Fruit fly (Drosophila melanogaster) whole organism, embryonic: Measurements from ENCODE around the gene CG12321.

ENCODE experiments used
- Adf1 ChIP-seq: fragments of 200-800 bp; sonication (Bioruptor generic); IDR thresholded peaks from 2 replicates; pipeline ENCODE4 v1.3.6; 2022; ENCODE audit warnings: missing biosample characterization, missing genetic modification characterization
- Asciz ChIP-seq: fragments of 200-800 bp; sonication (Bioruptor generic); optimal IDR thresholded peaks from 2 replicates; lab custom pipeline; 2017; ENCODE audit warnings: missing biosample characterization, mild to moderate bottlenecking, missing genetic modification characterization, missing genetic modification reagents
- BEAF-32 ChIP-seq: fragments of 200-800 bp; sonication (Bioruptor generic); optimal IDR thresholded peaks from 3 replicates; lab custom pipeline; 2017; ENCODE audit warnings: missing biosample characterization, missing genetic modification characterization, mild to moderate bottlenecking, moderate library complexity, missing genetic modification reagents
- CG10543 ChIP-seq: fragments of 200-800 bp; sonication (Bioruptor generic); optimal IDR thresholded peaks from 3 replicates; lab custom pipeline; 2017; ENCODE audit warnings: missing biosample characterization, mild to moderate bottlenecking, missing genetic modification characterization, moderate library complexity
- CG13287 ChIP-seq: fragments of 200-800 bp; sonication (Bioruptor generic); IDR thresholded peaks from 2 replicates; pipeline ENCODE4 v1.3.6; 2022; ENCODE audit warnings: missing biosample characterization, missing genetic modification characterization; ENCODE audit not compliant: partially characterized antibody
- CG17612 ChIP-seq: fragments of 200-800 bp; sonication (Bioruptor generic); IDR thresholded peaks from 2 replicates; pipeline ENCODE4 v1.3.6; 2022; ENCODE audit warnings: missing biosample characterization, missing genetic modification characterization
- CG2116 ChIP-seq: fragments of 200-800 bp; sonication (Bioruptor generic); optimal IDR thresholded peaks from 3 replicates; lab custom pipeline; 2018; ENCODE audit warnings: missing biosample characterization, mild to moderate bottlenecking, missing genetic modification characterization
- CG2120 ChIP-seq: fragments of 200-800 bp; sonication (Bioruptor generic); optimal IDR thresholded peaks from 3 replicates; lab custom pipeline; 2016; ENCODE audit warnings: missing biosample characterization, missing genetic modification characterization
- CG2712 ChIP-seq: fragments of 200-800 bp; optimal IDR thresholded peaks from 3 replicates; lab custom pipeline; 2019; ENCODE audit warnings: missing biosample characterization, mild to moderate bottlenecking, missing genetic modification characterization, moderate library complexity
- CG31388 ChIP-seq: fragments of 200-800 bp; sonication (Bioruptor generic); optimal IDR thresholded peaks from 2 replicates; lab custom pipeline; 2016; ENCODE audit warnings: missing biosample characterization, missing genetic modification characterization
- CG34224 ChIP-seq: fragments of 200-800 bp; sonication (Bioruptor generic); IDR thresholded peaks from 3 replicates; pipeline ENCODE4 v1.3.6; 2022; ENCODE audit warnings: missing biosample characterization, missing genetic modification characterization; ENCODE audit not compliant: partially characterized antibody
- CG3847 ChIP-seq: fragments of 200-800 bp; sonication (Bioruptor generic); IDR thresholded peaks from 2 replicates; pipeline ENCODE4 v1.3.6; 2022; ENCODE audit warnings: missing biosample characterization, missing genetic modification characterization
- CG4328 ChIP-seq: fragments of 200-800 bp; sonication (Bioruptor generic); optimal IDR thresholded peaks from 3 replicates; lab custom pipeline; 2017; ENCODE audit warnings: missing biosample characterization, missing genetic modification reagents, missing genetic modification characterization
- CG4360 ChIP-seq: fragments of 200-800 bp; sonication (Bioruptor generic); IDR thresholded peaks from 2 replicates; pipeline ENCODE4 v1.3.6; 2022; ENCODE audit warnings: missing biosample characterization, missing genetic modification characterization
- CG6854 ChIP-seq: fragments of 200-800 bp; sonication (Bioruptor generic); optimal IDR thresholded peaks from 3 replicates; lab custom pipeline; 2017; ENCODE audit warnings: missing biosample characterization, mild to moderate bottlenecking, missing genetic modification characterization
- CG7556 ChIP-seq: fragments of 200-800 bp; sonication (Bioruptor generic); optimal IDR thresholded peaks from 2 replicates; lab custom pipeline; 2017; ENCODE audit warnings: missing biosample characterization, mild to moderate bottlenecking, missing genetic modification characterization
- CG7928 ChIP-seq: fragments of 200-800 bp; sonication (Bioruptor generic); optimal IDR thresholded peaks from 2 replicates; lab custom pipeline; 2017; ENCODE audit warnings: missing biosample characterization, mild to moderate bottlenecking, missing genetic modification characterization
- CG8924 ChIP-seq: fragments of 200-800 bp; optimal IDR thresholded peaks from 3 replicates; lab custom pipeline; 2019; ENCODE audit warnings: missing biosample characterization, mild to moderate bottlenecking, missing genetic modification characterization, moderate library complexity
- CG9727 ChIP-seq: fragments of 200-800 bp; sonication (Bioruptor generic); optimal IDR thresholded peaks from 3 replicates; lab custom pipeline; 2017; ENCODE audit warnings: missing biosample characterization, mild to moderate bottlenecking, missing genetic modification characterization
- CG9932 ChIP-seq: fragments of 200-800 bp; sonication (Bioruptor generic); IDR thresholded peaks from 2 replicates; pipeline ENCODE4 v1.3.6; 2022; ENCODE audit warnings: missing biosample characterization, missing genetic modification characterization
- Fer3 ChIP-seq: fragments of 200-800 bp; sonication (Bioruptor generic); optimal IDR thresholded peaks from 2 replicates; lab custom pipeline; 2018; ENCODE audit warnings: missing biosample characterization, mild to moderate bottlenecking, missing genetic modification characterization, moderate library complexity
- Gug ChIP-seq: fragments of 200-800 bp; sonication (Bioruptor generic); IDR thresholded peaks from 4 replicates; pipeline ENCODE4 v1.3.6; 2022; ENCODE audit warnings: missing biosample characterization, missing genetic modification characterization
- HLH3B ChIP-seq: fragments of 200-800 bp; sonication (Bioruptor generic); IDR thresholded peaks from 2 replicates; pipeline ENCODE4 v1.3.6; 2022; ENCODE audit warnings: missing biosample characterization, missing genetic modification characterization
- Hand ChIP-seq: fragments of 200-800 bp; sonication (Bioruptor generic); optimal IDR thresholded peaks from 2 replicates; lab custom pipeline; 2017; ENCODE audit warnings: mild to moderate bottlenecking, missing biosample characterization, missing genetic modification reagents, missing genetic modification characterization
- HmgD ChIP-seq: fragments of 200-800 bp; sonication (Bioruptor generic); optimal IDR thresholded peaks from 3 replicates; lab custom pipeline; 2016; ENCODE audit warnings: missing biosample characterization, missing genetic modification characterization
- Hr51 ChIP-seq, 2 experiments: fragments of 200-800 bp; sonication (Bioruptor generic); optimal IDR thresholded peaks; 2 replicates in 1 of 2; 3 replicates in 1 of 2; lab custom pipeline; 2016 to 2018; ENCODE audit warnings: missing biosample characterization in 2 of 2, missing genetic modification characterization in 2 of 2, mild to moderate bottlenecking in 1 of 2, moderate library complexity in 1 of 2
- Jarid2 ChIP-seq: fragments of 200-800 bp; sonication (Bioruptor generic); optimal IDR thresholded peaks from 3 replicates; lab custom pipeline; 2017; ENCODE audit warnings: mild to moderate bottlenecking, missing biosample characterization, missing genetic modification reagents, missing genetic modification characterization
- MBD-R2 ChIP-seq: fragments of 200-800 bp; sonication (Bioruptor generic); IDR thresholded peaks from 2 replicates; pipeline ENCODE4 v1.3.6; 2022; ENCODE audit warnings: missing biosample characterization, missing genetic modification characterization
- Med ChIP-seq: fragments of 200-800 bp; sonication (Bioruptor generic); peaks from one replicate; lab custom pipeline; 2016; ENCODE audit warnings: missing biosample characterization, missing genetic modification characterization, mild to moderate bottlenecking, inconsistent platforms, moderate library complexity
- Mrtf ChIP-seq: fragments of 200-800 bp; sonication (Bioruptor generic); IDR thresholded peaks from 3 replicates; pipeline ENCODE4 v1.3.6; 2022; ENCODE audit warnings: missing biosample characterization, missing genetic modification characterization
- Nf-YC ChIP-seq: fragments of 200-800 bp; optimal IDR thresholded peaks from 3 replicates; lab custom pipeline; 2019; ENCODE audit warnings: missing biosample characterization, mild to moderate bottlenecking, missing genetic modification characterization, moderate library complexity
- Ravus ChIP-seq: fragments of 200-800 bp; sonication (Bioruptor generic); IDR thresholded peaks from 2 replicates; pipeline ENCODE4 v1.3.6; 2022; ENCODE audit warnings: missing biosample characterization, missing genetic modification characterization
- Rfx ChIP-seq: fragments of 200-800 bp; sonication (Bioruptor generic); IDR thresholded peaks from 2 replicates; pipeline ENCODE4 v1.3.6; 2022; ENCODE audit warnings: missing biosample characterization, missing genetic modification characterization
- Six4 ChIP-seq: fragments of 200-800 bp; sonication (Bioruptor generic); optimal IDR thresholded peaks from 2 replicates; lab custom pipeline; 2016; ENCODE audit warnings: missing biosample characterization, missing genetic modification characterization
- Sry-δ ChIP-seq: fragments of 200-800 bp; sonication (Bioruptor generic); optimal IDR thresholded peaks from 2 replicates; lab custom pipeline; 2016; ENCODE audit warnings: missing biosample characterization, missing genetic modification characterization
- ap ChIP-seq: fragments of 200-800 bp; sonication (Bioruptor generic); IDR thresholded peaks from 2 replicates; pipeline ENCODE4 v1.3.6; 2022; ENCODE audit warnings: missing biosample characterization, missing genetic modification characterization
- dm ChIP-seq: fragments of 200-800 bp; sonication (Bioruptor generic); optimal IDR thresholded peaks from 3 replicates; lab custom pipeline; 2016; ENCODE audit warnings: missing biosample characterization, missing genetic modification characterization
- gro ChIP-seq: fragments of 200-800 bp; sonication (Bioruptor generic); optimal IDR thresholded peaks from 2 replicates; lab custom pipeline; 2016; ENCODE audit warnings: missing biosample characterization, missing genetic modification characterization
- insv ChIP-seq, 2 experiments: fragments of 200-800 bp; sonication (Bioruptor generic); optimal IDR thresholded peaks; 3 replicates each; lab custom pipeline; 2016 to 2018; ENCODE audit warnings: missing biosample characterization in 2 of 2, missing genetic modification characterization in 2 of 2
- mld ChIP-seq: fragments of 200-800 bp; sonication (Bioruptor generic); IDR thresholded peaks from 3 replicates; pipeline ENCODE4 v1.3.6; 2022; ENCODE audit warnings: missing biosample characterization, missing genetic modification characterization; ENCODE audit not compliant: partially characterized antibody
- p53 ChIP-seq: fragments of 200-800 bp; sonication (Bioruptor generic); optimal IDR thresholded peaks from 2 replicates; lab custom pipeline; 2016; ENCODE audit warnings: missing biosample characterization, missing genetic modification characterization
- prd ChIP-seq, 3 experiments: fragments of >200 bp in 2 of 3; fragments of 200-800 bp in 1 of 3; sonication (Bioruptor generic) in 1 of 3; optimal IDR thresholded peaks in 2 of 3; IDR thresholded peaks in 1 of 3; 2 replicates in 2 of 3; 3 replicates in 1 of 3; pipeline versions ENCODE4 v1.3.6 to Lab custom; 2017 to 2022; ENCODE audit warnings: missing biosample characterization in 1 of 3, missing genetic modification characterization in 1 of 3
- pzg ChIP-seq: fragments of 200-800 bp; sonication (Bioruptor generic); optimal IDR thresholded peaks from 3 replicates; lab custom pipeline; 2018; ENCODE audit warnings: missing biosample characterization, mild to moderate bottlenecking, missing genetic modification characterization, moderate library complexity
- row ChIP-seq: fragments of 200-800 bp; sonication (Bioruptor generic); IDR thresholded peaks from 3 replicates; pipeline ENCODE4 v1.3.6; 2022; ENCODE audit warnings: missing biosample characterization, missing genetic modification characterization
- scrt ChIP-seq: fragments of 200-800 bp; sonication (Bioruptor generic); optimal IDR thresholded peaks from 2 replicates; lab custom pipeline; 2018; ENCODE audit warnings: missing biosample characterization, mild to moderate bottlenecking, missing genetic modification characterization, moderate library complexity
- sens ChIP-seq: fragments of 200-800 bp; sonication (Bioruptor generic); peaks from one replicate; lab custom pipeline; 2016; ENCODE audit warnings: missing biosample characterization, missing genetic modification characterization
- slbo ChIP-seq: fragments of 200-800 bp; sonication (Bioruptor generic); IDR thresholded peaks from 2 replicates; pipeline ENCODE4 v1.3.6; 2022; ENCODE audit warnings: missing biosample characterization, missing genetic modification characterization
- vvl ChIP-seq: fragments of 200-800 bp; sonication (Bioruptor generic); IDR thresholded peaks from 2 replicates; pipeline ENCODE4 v1.3.6; 2022; ENCODE audit warnings: missing biosample characterization, missing genetic modification characterization
- yki ChIP-seq: fragments of >200 bp; optimal IDR thresholded peaks from 3 replicates; lab custom pipeline; 2018

The CG12321 gene

DNA sequence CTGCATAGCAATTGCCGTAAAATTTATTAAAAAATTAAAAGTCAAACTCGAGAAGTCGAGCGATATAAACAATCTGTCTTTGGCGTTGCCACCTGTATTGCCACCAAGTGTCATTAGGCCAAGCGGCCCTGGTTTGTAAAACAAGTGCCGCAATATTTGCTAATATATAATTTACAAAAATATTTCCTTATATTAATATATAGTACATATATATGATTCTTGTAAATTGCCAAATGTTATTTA, 21.4 kb downstream of the CG12321 start, which contains the start of the genes CG7215 and Prx5 (continued):
- TF ChIP-seq row, result peak; percentile 41
- TF ChIP-seq MBD-R2 (GFP tag; lab: Robert Waterston, UW), result peak; percentile 15; the same call in 1 of the 2 replicates
- no peak for TF ChIP-seq CG2712 (tag; lab: Kevin White, UChicago)
- no peak for TF ChIP-seq gro (GFP tag; lab: Kevin White, UChicago)
- peak; percentile 12; the same call in 1 of the 2 replicates for TF ChIP-seq Rfx
- TF ChIP-seq vvl (GFP tag; lab: Robert Waterston, UW), result peak; percentile 7; the same call in 1 of the 2 replicates
- no peak for TF ChIP-seq Ravus (GFP tag; lab: Robert Waterston, UW)
- TF ChIP-seq CG9932 (GFP tag; lab: Robert Waterston, UW), result peak; percentile 26; the same call in 1 of the 2 replicates
- TF ChIP-seq Adf1 (GFP tag; lab: Robert Waterston, UW), result no peak
- no peak for TF ChIP-seq CG31388
- TF ChIP-seq slbo (GFP tag; lab: Robert Waterston, UW), result peak; percentile 25; the same call in 1 of the 2 replicates

DNA sequence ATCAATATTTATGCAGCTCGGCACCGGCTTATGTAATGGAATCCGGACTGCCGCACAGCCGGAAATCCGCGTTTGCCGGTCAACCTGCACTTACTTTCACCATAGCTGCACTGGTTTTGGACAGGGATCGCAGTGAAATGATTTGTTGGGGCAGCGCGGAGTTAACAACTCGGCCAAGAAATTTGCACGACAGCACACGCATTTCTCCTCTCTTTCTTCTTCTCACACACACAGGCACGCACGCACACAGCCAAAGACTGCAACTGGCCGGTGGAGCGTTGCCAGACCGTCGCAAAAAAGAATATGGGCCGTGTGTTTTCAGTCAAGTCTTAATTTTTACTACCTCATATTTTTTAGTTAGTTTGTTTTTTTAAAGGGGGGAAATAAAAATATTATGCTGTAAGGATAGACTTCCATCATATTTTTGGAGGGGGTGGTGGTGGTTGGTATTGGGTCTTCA, 22.2 kb downstream of the CG12321 start:
- no peak for TF ChIP-seq BEAF-32 (GFP tag; lab: Kevin White, UChicago)
- peak; percentile 18 for TF ChIP-seq CG13287
- no peak for TF ChIP-seq CG17612
- no peak for TF ChIP-seq yki (lab: Kevin White, UChicago)
- peak in 1 of 2 experiments; percentile 29 for TF ChIP-seq insv (GFP tag; optimal IDR thresholded peaks at IDR 0.05; lab: Kevin White, UChicago)
- TF ChIP-seq slbo (GFP tag; lab: Robert Waterston, UW), result no peak; the same call in 1 of the 2 replicates
- 0 out of 3 replicates have a peak, but pooled peaks have one; percentile 29 for TF ChIP-seq mld (GFP tag; lab: Robert Waterston, UW)
- no peak for TF ChIP-seq CG4328
- no peak for TF ChIP-seq CG6854 (GFP tag; lab: Kevin White, UChicago)
- TF ChIP-seq Hr51 (GFP tag; optimal IDR thresholded peaks at IDR 0.05; lab: Kevin White, UChicago), result no peak
- no peak for TF ChIP-seq CG34224 (GFP tag; lab: Robert Waterston, UW)
- TF ChIP-seq p53 (GFP tag; lab: Kevin White, UChicago), result no peak
- no peak for TF ChIP-seq CG2116 (GFP tag; lab: Kevin White, UChicago)
- peak; percentile 31 for TF ChIP-seq Sry-δ (GFP tag; lab: Kevin White, UChicago)
- TF ChIP-seq Asciz (GFP tag; lab: Kevin White, UChicago), result no peak
- peak; percentile 15 for TF ChIP-seq Six4 (GFP tag; lab: Kevin White, UChicago)
- TF ChIP-seq CG7556, result no peak
- TF ChIP-seq scrt (GFP tag; lab: Kevin White, UChicago), result peak; percentile 43
- TF ChIP-seq CG2120 (GFP tag; lab: Kevin White, UChicago), result peak; percentile 6
- peak; percentile 27; the same call in 1 of the 2 replicates for TF ChIP-seq CG9932 (GFP tag; lab: Robert Waterston, UW)
- TF ChIP-seq Mrtf, result no peak
- TF ChIP-seq CG10543 (GFP tag; lab: Kevin White, UChicago), result peak; percentile 40
- TF ChIP-seq Nf-YC (tag; lab: Kevin White, UChicago), result peak; percentile 27
- TF ChIP-seq Hand (GFP tag; lab: Kevin White, UChicago), result no peak
- TF ChIP-seq Med (GFP tag; lab: Kevin White, UChicago), result peak; percentile 73
- TF ChIP-seq dm, result peak; percentile 33
- peak; percentile 32; the same call in 2 of the 4 replicates for TF ChIP-seq Gug
- TF ChIP-seq ap, result no peak
- no peak for TF ChIP-seq prd (optimal IDR thresholded peaks at IDR 0.05; lab: Kevin White, UChicago)
- peak; percentile 10; the same call in 1 of the 3 replicates for TF ChIP-seq prd (GFP tag; IDR thresholded peaks at IDR 0.05; lab: Robert Waterston, UW)
- TF ChIP-seq MBD-R2 (GFP tag; lab: Robert Waterston, UW), result peak; percentile 56
- no peak for TF ChIP-seq CG4360 (GFP tag; lab: Robert Waterston, UW)
- peak; percentile 28; the same call in 1 of the 2 replicates for TF ChIP-seq CG3847 (GFP tag; lab: Robert Waterston, UW)
- no peak for TF ChIP-seq Fer3
- TF ChIP-seq Jarid2 (GFP tag; lab: Kevin White, UChicago), result no peak
- peak; percentile 7 for TF ChIP-seq CG8924 (tag; lab: Kevin White, UChicago)
- TF ChIP-seq HLH3B, result no peak
- TF ChIP-seq HmgD (GFP tag; lab: Kevin White, UChicago), result no peak
- peak; percentile 72 for TF ChIP-seq sens (GFP tag; lab: Kevin White, UChicago)
- TF ChIP-seq CG9727, result no peak
- TF ChIP-seq Ravus (GFP tag; lab: Robert Waterston, UW), result no peak
- TF ChIP-seq pzg (GFP tag; lab: Kevin White, UChicago), result peak; percentile 38
- peak; percentile 34 for TF ChIP-seq CG7928 (GFP tag; lab: Kevin White, UChicago)
